Fruit fly (Drosophila melanogaster): ENCODE measurements around the gene CG8565.

Gene CG8565

DNA sequence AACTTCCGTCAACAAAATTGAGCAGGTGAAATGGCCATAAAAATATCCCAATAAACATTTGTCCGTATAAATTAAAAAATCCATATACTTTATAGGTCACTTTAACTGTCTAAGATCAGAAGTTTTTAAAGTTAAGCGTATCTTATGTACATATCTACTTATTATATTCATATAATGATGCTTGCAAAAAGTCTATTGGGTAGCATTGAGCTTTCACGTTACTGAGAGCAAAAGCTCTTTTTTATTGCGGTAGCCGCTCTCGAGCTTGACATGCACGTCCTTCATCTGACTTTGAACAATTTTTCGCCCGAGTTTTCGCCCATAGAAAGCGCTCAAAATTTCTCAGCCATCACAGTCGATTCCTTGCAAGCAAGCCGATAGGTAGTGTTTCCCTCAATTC, 30.2 kb downstream of the CG8565 start, which contains the start of gene Gapdh2 (continued):
- TF ChIP-seq lmd (GFP tag; IDR thresholded peaks at IDR 0.05) (peak; percentile 98; the same call in 1 of the 2 replicates), CG10979 (tag; optimal IDR thresholded peaks at IDR 0.05) (peak; percentile 98), CG10654 (GFP tag; optimal IDR thresholded peaks at IDR 0.05) (peak; percentile 98), HLHmδ (GFP tag; optimal IDR thresholded peaks at IDR 0.05) (no peak), CG17802 (tag; optimal IDR thresholded peaks at IDR 0.05) (peak; percentile 86), CG15269 (tag; optimal IDR thresholded peaks at IDR 0.05) (peak; percentile 100), CG14014 (GFP tag; IDR thresholded peaks at IDR 0.05) (peak; percentile 100), Six4 (GFP tag; optimal IDR thresholded peaks at IDR 0.05) (peak; percentile 98), CG6272 (GFP tag; IDR thresholded peaks at IDR 0.05) (peak; percentile 93; the same call in 1 of the 2 replicates), btn (GFP tag; optimal IDR thresholded peaks at IDR 0.05) (peak; percentile 92), CG31224 (GFP tag; IDR thresholded peaks at IDR 0.05) (peak; percentile 97), CG3995 (GFP tag; optimal IDR thresholded peaks at IDR 0.05) (peak; percentile 87), ewg (GFP tag; optimal IDR thresholded peaks at IDR 0.05) (peak; percentile 97), tll (GFP tag; optimal IDR thresholded peaks at IDR 0.05) (peak in 1 of 2 experiments; percentile 57), tna (GFP tag; IDR thresholded peaks at IDR 0.05; ENCODE audit: partially characterized antibody) (no peak), Gug (GFP tag; IDR thresholded peaks at IDR 0.05) (peak; percentile 91), eyg (GFP tag; optimal IDR thresholded peaks at IDR 0.05) (peak; percentile 97), gem (tag; optimal IDR thresholded peaks at IDR 0.05) (peak; percentile 99), CG12155 (GFP tag; optimal IDR thresholded peaks at IDR 0.05) (peak; percentile 97), ftz-f1 (GFP tag; optimal IDR thresholded peaks at IDR 0.05) (peak; percentile 86), HLH54F (GFP tag; optimal IDR thresholded peaks at IDR 0.05) (peak; percentile 96), ham (GFP tag; IDR thresholded peaks at IDR 0.05) (peak; percentile 97; the same call in 1 of the 2 replicates), Hr78 (GFP tag; optimal IDR thresholded peaks at IDR 0.05) (peak in 1 of 2 experiments; percentile 97), Dp (GFP tag; optimal IDR thresholded peaks at IDR 0.05) (peak; percentile 50), sd (tag; optimal IDR thresholded peaks at IDR 0.05) (peak; percentile 99), Bdp1 (GFP tag; optimal IDR thresholded peaks at IDR 0.05) (peak; percentile 92), CG3726 (GFP tag; IDR thresholded peaks at IDR 0.05) (peak; percentile 97; the same call in 1 of the 3 replicates), chif (GFP tag; optimal IDR thresholded peaks at IDR 0.05) (peak; percentile 95 to 96), crc (GFP tag; optimal IDR thresholded peaks at IDR 0.05) (peak; percentile 98), Ada2b (GFP tag; IDR thresholded peaks at IDR 0.05) (peak; percentile 99), CG15601 (tag; optimal IDR thresholded peaks at IDR 0.05) (peak; percentile 99), CG17361 (GFP tag; IDR thresholded peaks at IDR 0.05) (peak; percentile 99), Lhr (GFP tag; optimal IDR thresholded peaks at IDR 0.05) (peak; percentile 94), Eip74EF (GFP tag; optimal IDR thresholded peaks at IDR 0.05) (peak in 1 of 2 experiments; percentile 100), NfI (GFP tag; optimal IDR thresholded peaks at IDR 0.05) (peak; percentile 99), CG3407 (GFP tag; optimal IDR thresholded peaks at IDR 0.05) (peak; percentile 97), sima (GFP tag; optimal IDR thresholded peaks at IDR 0.05) (peak; percentile 93), otp (GFP tag; IDR thresholded peaks at IDR 0.05) (peak; percentile 99), CG6683 (GFP tag; optimal IDR thresholded peaks at IDR 0.05) (peak; percentile 99), Mes4 (GFP tag; optimal IDR thresholded peaks at IDR 0.05) (peak; percentile 94), zfh2 (GFP tag; optimal IDR thresholded peaks at IDR 0.05) (peak; percentile 95), Neu2 (GFP tag; optimal IDR thresholded peaks at IDR 0.05; ENCODE audit: borderline replicate concordance) (peak; percentile 81), sob (GFP tag; IDR thresholded peaks at IDR 0.05) (peak; percentile 99), CG6791 (GFP tag; IDR thresholded peaks at IDR 0.05; ENCODE audit: partially characterized antibody) (no peak), CG9437 (GFP tag; optimal IDR thresholded peaks at IDR 0.05) (peak; percentile 96), nom (GFP tag; optimal IDR thresholded peaks at IDR 0.05) (peak; percentile 100), CG4282 (GFP tag; optimal IDR thresholded peaks at IDR 0.05) (peak; percentile 86), Camta (GFP tag; optimal IDR thresholded peaks at IDR 0.05) (peak; percentile 98), CG12659 (GFP tag; optimal IDR thresholded peaks at IDR 0.05) (peak; percentile 100)

Measured in whole organism, embryonic.